Fruit fly (Drosophila melanogaster) whole organism, embryonic: ENCODE data around the gene CG32099.
A peak's percentile ranks its signal among the peaks of the same experiment; 100 is the strongest.

ENCODE experiments used
- CG10267 ChIP-seq: fragments of 200-800 bp; sonication (Bioruptor generic); optimal IDR thresholded peaks from 2 replicates; lab custom pipeline; 2018; ENCODE audit warnings: missing biosample characterization, mild to moderate bottlenecking, missing genetic modification characterization, moderate library complexity
- CG10366 ChIP-seq: fragments of 200-800 bp; sonication (Bioruptor generic); IDR thresholded peaks from 2 replicates; pipeline ENCODE4 v1.3.6; 2022; ENCODE audit warnings: missing biosample characterization, missing genetic modification characterization
- CG11398 ChIP-seq: fragments of 200-800 bp; sonication (Bioruptor generic); optimal IDR thresholded peaks from 2 replicates; lab custom pipeline; 2016; ENCODE audit warnings: missing biosample characterization, missing genetic modification characterization
- CG11560 ChIP-seq: fragments of 200-800 bp; sonication (Bioruptor generic); IDR thresholded peaks from 3 replicates; pipeline ENCODE4 v1.3.6; 2022; ENCODE audit warnings: missing biosample characterization, missing genetic modification characterization
- CG11696 ChIP-seq: fragments of 200-800 bp; sonication (Bioruptor generic); IDR thresholded peaks from 2 replicates; pipeline ENCODE4 v1.3.6; 2022; ENCODE audit warnings: missing biosample characterization, missing genetic modification characterization
- CG12104 ChIP-seq: fragments of 200-800 bp; sonication (Bioruptor generic); optimal IDR thresholded peaks from 3 replicates; lab custom pipeline; 2016; ENCODE audit warnings: missing biosample characterization, missing genetic modification characterization
- CG14667 ChIP-seq: fragments of 200-800 bp; sonication (Bioruptor generic); IDR thresholded peaks from 2 replicates; pipeline ENCODE4 v1.3.6; 2022; ENCODE audit warnings: missing biosample characterization, missing genetic modification characterization
- CG17361 ChIP-seq: fragments of 200-800 bp; sonication (Bioruptor generic); IDR thresholded peaks from 3 replicates; pipeline ENCODE4 v1.3.6; 2022; ENCODE audit warnings: missing biosample characterization, missing genetic modification characterization
- CG1792 ChIP-seq: fragments of 200-800 bp; sonication (Bioruptor generic); optimal IDR thresholded peaks from 2 replicates; lab custom pipeline; 2016; ENCODE audit warnings: missing biosample characterization, missing genetic modification characterization
- CG34376 ChIP-seq: fragments of 200-800 bp; sonication (Bioruptor generic); optimal IDR thresholded peaks from 2 replicates; lab custom pipeline; 2018; ENCODE audit warnings: missing biosample characterization, mild to moderate bottlenecking, missing genetic modification characterization
- CG5953 ChIP-seq: fragments of 200-800 bp; sonication (Bioruptor generic); IDR thresholded peaks from 2 replicates; pipeline ENCODE4 v1.3.6; 2022; ENCODE audit warnings: missing biosample characterization, missing genetic modification characterization
- CG6813 ChIP-seq: fragments of 200-800 bp; sonication (Bioruptor generic); optimal IDR thresholded peaks from 2 replicates; lab custom pipeline; 2017; ENCODE audit warnings: missing biosample characterization, missing genetic modification characterization, mild to moderate bottlenecking, moderate library complexity, missing genetic modification reagents
- CG7556 ChIP-seq: fragments of 200-800 bp; sonication (Bioruptor generic); optimal IDR thresholded peaks from 2 replicates; lab custom pipeline; 2017; ENCODE audit warnings: missing biosample characterization, mild to moderate bottlenecking, missing genetic modification characterization
- CG8089 ChIP-seq: fragments of 200-800 bp; sonication (Bioruptor generic); optimal IDR thresholded peaks from 3 replicates; lab custom pipeline; 2016; ENCODE audit warnings: missing biosample characterization, missing genetic modification characterization
- D19A ChIP-seq: fragments of 200-800 bp; optimal IDR thresholded peaks from 3 replicates; lab custom pipeline; 2019; ENCODE audit warnings: missing biosample characterization, mild to moderate bottlenecking, missing genetic modification characterization, moderate library complexity
- Dbx ChIP-seq: fragments of 200-800 bp; sonication (Bioruptor generic); IDR thresholded peaks from 3 replicates; pipeline ENCODE4 v1.3.6; 2022; ENCODE audit warnings: missing biosample characterization, missing genetic modification characterization
- Dfd ChIP-seq, 2 experiments: fragments of >200 bp; optimal IDR thresholded peaks; 2 replicates each; lab custom pipeline; 2017; ENCODE audit warnings: missing biosample characterization in 2 of 2, missing genetic modification characterization in 2 of 2
- Fer1 ChIP-seq: fragments of 200-800 bp; sonication (Bioruptor generic); optimal IDR thresholded peaks from 2 replicates; lab custom pipeline; 2017; ENCODE audit warnings: missing biosample characterization, mild to moderate bottlenecking, missing genetic modification characterization
- GATAe ChIP-seq: fragments of 200-800 bp; sonication (Bioruptor generic); conservative IDR thresholded peaks from 2 replicates; pipeline ENCODE4 v1.3.6; 2022; ENCODE audit warnings: missing biosample characterization, missing genetic modification characterization
- Hand ChIP-seq: fragments of 200-800 bp; sonication (Bioruptor generic); optimal IDR thresholded peaks from 2 replicates; lab custom pipeline; 2017; ENCODE audit warnings: mild to moderate bottlenecking, missing biosample characterization, missing genetic modification reagents, missing genetic modification characterization
- Hr3 ChIP-seq: fragments of 200-800 bp; sonication (Bioruptor generic); optimal IDR thresholded peaks from 3 replicates; lab custom pipeline; 2016; ENCODE audit warnings: missing biosample characterization, missing genetic modification characterization
- Hr78 ChIP-seq, 2 experiments: fragments of 200-800 bp in 1 of 2; fragments of >200 bp in 1 of 2; sonication (Bioruptor generic) in 1 of 2; optimal IDR thresholded peaks; 2 replicates each; lab custom pipeline; 2017 to 2019; ENCODE audit warnings: missing biosample characterization in 2 of 2, missing genetic modification characterization in 2 of 2, mild to moderate bottlenecking in 1 of 2, moderate library complexity in 1 of 2
- Jarid2 ChIP-seq: fragments of 200-800 bp; sonication (Bioruptor generic); optimal IDR thresholded peaks from 3 replicates; lab custom pipeline; 2017; ENCODE audit warnings: mild to moderate bottlenecking, missing biosample characterization, missing genetic modification reagents, missing genetic modification characterization
- Lpt ChIP-seq: fragments of >200 bp; optimal IDR thresholded peaks from 2 replicates; lab custom pipeline; 2018; ENCODE audit warnings: missing biosample characterization, missing genetic modification characterization
- Nf-YA ChIP-seq: fragments of 200-800 bp; sonication (Bioruptor generic); IDR thresholded peaks from 2 replicates; pipeline ENCODE4 v1.3.6; 2022; ENCODE audit warnings: missing biosample characterization, missing genetic modification characterization
- Sox100B ChIP-seq: fragments of 200-800 bp; sonication (Bioruptor generic); optimal IDR thresholded peaks from 3 replicates; lab custom pipeline; 2018; ENCODE audit warnings: missing biosample characterization, mild to moderate bottlenecking, missing genetic modification characterization
- chm ChIP-seq: fragments of 200-800 bp; sonication (Bioruptor generic); IDR thresholded peaks from 2 replicates; pipeline ENCODE4 v1.3.6; 2022; ENCODE audit warnings: missing biosample characterization, missing genetic modification characterization
- ci ChIP-seq: fragments of 200-800 bp; sonication (Bioruptor generic); IDR thresholded peaks from 3 replicates; pipeline ENCODE4 v1.3.6; 2022; ENCODE audit warnings: missing biosample characterization, missing genetic modification characterization
- dmrt99B ChIP-seq: fragments of 200-800 bp; sonication (Bioruptor generic); optimal IDR thresholded peaks from 2 replicates; lab custom pipeline; 2018; ENCODE audit warnings: missing biosample characterization, mild to moderate bottlenecking, missing genetic modification characterization, moderate library complexity
- eve ChIP-seq, 2 experiments: fragments of >200 bp; optimal IDR thresholded peaks; 2 replicates each; lab custom pipeline; 2017; ENCODE audit warnings: missing biosample characterization in 2 of 2, missing genetic modification characterization in 2 of 2
- fd102C ChIP-seq: fragments of 200-800 bp; sonication (Bioruptor generic); optimal IDR thresholded peaks from 2 replicates; lab custom pipeline; 2018; ENCODE audit warnings: missing biosample characterization, mild to moderate bottlenecking, missing genetic modification characterization, moderate library complexity
- gsb-n ChIP-seq: fragments of 200-800 bp; sonication (Bioruptor generic); optimal IDR thresholded peaks from 3 replicates; lab custom pipeline; 2018; ENCODE audit warnings: missing biosample characterization, mild to moderate bottlenecking, missing genetic modification characterization
- nmo ChIP-seq: fragments of 200-800 bp; sonication (Bioruptor generic); optimal IDR thresholded peaks from 2 replicates; lab custom pipeline; 2018; ENCODE audit warnings: missing biosample characterization, mild to moderate bottlenecking, missing genetic modification characterization, moderate library complexity
- oc ChIP-seq: fragments of 200-800 bp; sonication (Bioruptor generic); optimal IDR thresholded peaks from 2 replicates; lab custom pipeline; 2018; ENCODE audit warnings: missing biosample characterization, mild to moderate bottlenecking, missing genetic modification characterization, moderate library complexity
- otp ChIP-seq: fragments of 200-800 bp; sonication (Bioruptor generic); IDR thresholded peaks from 3 replicates; pipeline ENCODE4, ENCODE4 v1.3.6; 2022; ENCODE audit warnings: missing biosample characterization, missing genetic modification characterization
- prd ChIP-seq, 3 experiments: fragments of >200 bp in 2 of 3; fragments of 200-800 bp in 1 of 3; sonication (Bioruptor generic) in 1 of 3; optimal IDR thresholded peaks in 2 of 3; IDR thresholded peaks in 1 of 3; 2 replicates in 2 of 3; 3 replicates in 1 of 3; pipeline versions ENCODE4 v1.3.6 to Lab custom; 2017 to 2022; ENCODE audit warnings: missing biosample characterization in 1 of 3, missing genetic modification characterization in 1 of 3
- run ChIP-seq: fragments of 200-800 bp; sonication (Bioruptor generic); optimal IDR thresholded peaks from 3 replicates; lab custom pipeline; 2018; ENCODE audit warnings: missing biosample characterization, mild to moderate bottlenecking, missing genetic modification characterization
- sd ChIP-seq: fragments of 200-800 bp; sonication (Bioruptor generic); optimal IDR thresholded peaks from 3 replicates; lab custom pipeline; 2018; ENCODE audit warnings: missing biosample characterization, mild to moderate bottlenecking, missing genetic modification characterization, moderate library complexity
- slou ChIP-seq: fragments of 200-800 bp; sonication (Bioruptor generic); optimal IDR thresholded peaks from 3 replicates; lab custom pipeline; 2016; ENCODE audit warnings: missing biosample characterization, missing genetic modification characterization
- ssp ChIP-seq: fragments of 200-800 bp; sonication (Bioruptor generic); IDR thresholded peaks from 2 replicates; pipeline ENCODE4 v1.3.6; 2022; ENCODE audit warnings: missing biosample characterization, missing genetic modification characterization
- sug ChIP-seq: fragments of 200-800 bp; optimal IDR thresholded peaks from 2 replicates; lab custom pipeline; 2019; ENCODE audit warnings: missing biosample characterization, mild to moderate bottlenecking, missing genetic modification characterization, moderate library complexity
- tgo ChIP-seq: fragments of 200-800 bp; sonication (Bioruptor generic); IDR thresholded peaks from 3 replicates; pipeline ENCODE4 v1.3.6; 2022; ENCODE audit warnings: missing biosample characterization, missing genetic modification characterization
- toy ChIP-seq: fragments of 200-800 bp; sonication (Bioruptor generic); IDR thresholded peaks from 2 replicates; pipeline ENCODE4 v1.3.6; 2022; ENCODE audit warnings: missing biosample characterization, missing genetic modification characterization
- trem ChIP-seq: fragments of 200-800 bp; optimal IDR thresholded peaks from 3 replicates; lab custom pipeline; 2019; ENCODE audit warnings: missing biosample characterization, mild to moderate bottlenecking, missing genetic modification characterization, moderate library complexity
- trh ChIP-seq: fragments of 200-800 bp; sonication (Bioruptor generic); optimal IDR thresholded peaks from 2 replicates; lab custom pipeline; 2016; ENCODE audit warnings: missing biosample characterization, missing genetic modification characterization
- ttk ChIP-seq: fragments of 200-800 bp; sonication (Bioruptor generic); IDR thresholded peaks from 2 replicates; pipeline ENCODE4 v2.1.2; 2022; ENCODE audit warnings: missing biosample characterization, missing genetic modification characterization
- vfl ChIP-seq: fragments of 200-800 bp; sonication (Bioruptor generic); optimal IDR thresholded peaks from 2 replicates; lab custom pipeline; 2016; ENCODE audit warnings: missing biosample characterization, missing genetic modification characterization
- vvl ChIP-seq: fragments of 200-800 bp; sonication (Bioruptor generic); IDR thresholded peaks from 2 replicates; pipeline ENCODE4 v1.3.6; 2022; ENCODE audit warnings: missing biosample characterization, missing genetic modification characterization
- wek ChIP-seq: fragments of 200-800 bp; sonication (Bioruptor generic); optimal IDR thresholded peaks from 3 replicates; lab custom pipeline; 2018; ENCODE audit warnings: missing biosample characterization, mild to moderate bottlenecking, missing genetic modification characterization, moderate library complexity

The CG32099 gene

DNA sequence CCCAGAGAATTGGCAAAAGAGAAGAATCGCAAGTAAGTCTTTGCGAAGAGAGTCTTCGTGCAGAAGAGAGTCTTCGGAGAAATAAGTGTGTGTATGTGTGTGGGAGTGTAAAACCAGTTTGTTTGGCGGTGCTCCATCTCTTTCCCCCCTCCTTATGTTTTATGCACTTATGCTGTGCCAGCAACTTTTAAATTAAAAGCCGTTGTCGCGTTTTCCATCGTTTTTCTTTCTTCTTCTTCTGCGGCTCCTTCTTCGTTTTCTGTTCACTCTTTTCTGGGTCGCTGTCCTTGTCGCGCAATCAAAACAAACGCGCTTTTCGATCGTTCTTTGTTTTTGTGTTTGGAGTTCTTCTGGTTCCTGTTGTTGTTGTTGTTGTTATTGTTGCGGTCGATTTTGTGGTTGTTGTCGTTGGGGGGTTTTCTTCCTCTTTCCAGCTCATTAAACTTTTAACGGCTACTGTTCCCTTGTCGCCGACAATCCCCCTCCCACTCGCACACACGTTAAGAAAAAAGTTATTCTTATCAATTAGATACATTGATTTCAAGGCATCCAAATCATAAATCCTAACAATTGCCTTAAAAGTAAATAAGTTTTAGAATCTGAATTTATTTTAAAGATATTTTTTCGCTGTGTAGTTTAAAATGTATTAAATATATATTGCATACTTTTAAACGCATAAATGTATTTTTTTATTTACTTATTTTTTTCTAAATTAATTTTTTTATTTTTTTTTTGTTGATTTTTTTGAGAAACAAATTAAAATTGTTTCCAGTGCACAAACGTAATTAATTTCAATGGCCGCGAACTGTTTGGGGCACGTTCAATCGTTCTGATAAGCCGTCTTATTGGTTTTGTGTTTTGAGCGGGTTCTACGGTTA lies 37.8 kb upstream of the CG32099 start (continued):
- TF ChIP-seq oc (tag; lab: Kevin White, UChicago) (peak; percentile 78), CG5953 (GFP tag; lab: Robert Waterston, UW) (no peak), CG11398 (GFP tag; lab: Kevin White, UChicago) (peak; percentile 36), GATAe (GFP tag; lab: Robert Waterston, UW) (no peak), sug (tag; lab: Kevin White, UChicago) (peak; percentile 58), chm (GFP tag; lab: Robert Waterston, UW) (no peak), Dfd (GFP tag; optimal IDR thresholded peaks at IDR 0.05; lab: Kevin White, UChicago) (no peak), CG11560 (no peak; the same call in 2 of the 3 replicates), vfl (GFP tag; lab: Kevin White, UChicago) (no peak), gsb-n (tag; lab: Kevin White, UChicago) (peak; percentile 88), wek (no peak), Lpt (GFP tag; lab: Kevin White, UChicago) (no peak), CG10366 (GFP tag; lab: Robert Waterston, UW) (peak; percentile 60), CG10267 (tag; lab: Kevin White, UChicago) (peak; percentile 87), Dbx (GFP tag; lab: Robert Waterston, UW) (0 out of 3 replicates have a peak, but pooled peaks have one; percentile 16), toy (GFP tag; lab: Robert Waterston, UW) (no peak), otp (GFP tag; lab: Robert Waterston, UW) (no peak), CG11696 (GFP tag; lab: Robert Waterston, UW) (no peak), CG7556 (GFP tag; lab: Kevin White, UChicago) (peak; percentile 89), CG6813 (GFP tag; lab: Kevin White, UChicago) (peak; percentile 54), tgo (GFP tag; lab: Robert Waterston, UW) (peak; percentile 79), Fer1 (peak; percentile 67), Jarid2 (GFP tag; lab: Kevin White, UChicago) (peak; percentile 9), CG17361 (GFP tag; lab: Robert Waterston, UW) (peak; percentile 98), prd (optimal IDR thresholded peaks at IDR 0.05; lab: Kevin White, UChicago) (no peak), prd (GFP tag; IDR thresholded peaks at IDR 0.05; lab: Robert Waterston, UW) (peak; percentile 71), CG12104 (GFP tag; lab: Kevin White, UChicago) (peak; percentile 72), dmrt99B (tag; lab: Kevin White, UChicago) (peak; percentile 89), Hr78 (GFP tag; optimal IDR thresholded peaks at IDR 0.05; lab: Kevin White, UChicago) (peak in 1 of 2 experiments; percentile 77), sd (tag; lab: Kevin White, UChicago) (peak; percentile 50), vvl (peak; percentile 79), run (tag; lab: Kevin White, UChicago) (peak; percentile 78), Sox100B (peak; percentile 90), CG1792 (GFP tag; lab: Kevin White, UChicago) (no peak), ttk (peak; percentile 65), Hand (GFP tag; lab: Kevin White, UChicago) (no peak), fd102C (GFP tag; lab: Kevin White, UChicago) (no peak), D19A (tag; lab: Kevin White, UChicago) (peak; percentile 87), CG14667 (GFP tag; lab: Robert Waterston, UW) (peak; percentile 58; the same call in 1 of the 2 replicates), eve (GFP tag; optimal IDR thresholded peaks at IDR 0.05; lab: Kevin White, UChicago) (no peak), ci (GFP tag; lab: Robert Waterston, UW) (no peak), trh (GFP tag; lab: Kevin White, UChicago) (peak; percentile 50), CG8089 (no peak), nmo (GFP tag; lab: Kevin White, UChicago) (peak; percentile 96), Nf-YA (no peak), ssp (peak; percentile 88; the same call in 1 of the 2 replicates), slou (GFP tag; lab: Kevin White, UChicago) (no peak), CG34376 (GFP tag; lab: Kevin White, UChicago) (no peak), trem (tag; lab: Kevin White, UChicago) (peak; percentile 91), Hr3 (peak; percentile 81)
